Worm (Caenorhabditis elegans) whole organism, L4 larva: ENCODE results near the gene cni-1.

ENCODE experiments used
- D1046.2 ChIP-seq: fragments of 200-800 bp; sonication (Bioruptor generic); IDR thresholded peaks from 2 replicates; pipeline ENCODE4 v1.3.6; 2022; ENCODE audit warnings: missing genetic modification characterization, missing compliant biosample characterization
- T20F7.1 ChIP-seq: fragments of 200-800 bp; sonication (Bioruptor generic); optimal IDR thresholded peaks from 2 replicates; lab custom pipeline; 2018; ENCODE audit warnings: mild to moderate bottlenecking, missing genetic modification characterization, missing compliant biosample characterization
- T26A8.4 ChIP-seq: fragments of 200-800 bp; sonication (Bioruptor generic); IDR thresholded peaks from 2 replicates; pipeline ENCODE4 v1.3.6; 2022; ENCODE audit warnings: missing genetic modification characterization, missing compliant biosample characterization
- Y48G9A.11 ChIP-seq: fragments of 200-800 bp; sonication (Bioruptor generic); IDR thresholded peaks from 2 replicates; pipeline ENCODE4 v1.3.6; 2022; ENCODE audit warnings: missing genetic modification reagents, missing genetic modification characterization, missing compliant biosample characterization
- Y5F2A.4 ChIP-seq: fragments of 200-800 bp; sonication (Bioruptor generic); optimal IDR thresholded peaks from 2 replicates; lab custom pipeline; 2018; ENCODE audit warnings: mild to moderate bottlenecking, missing genetic modification characterization, missing compliant biosample characterization
- aha-1 ChIP-seq: fragments of 150-350 bp; peaks from one replicate; lab custom pipeline; 2014; ENCODE audit warnings: missing biosample characterization, missing genetic modification characterization
- arid-1 ChIP-seq: fragments of 200-800 bp; sonication (Bioruptor generic); conservative IDR thresholded peaks from 2 replicates; pipeline ENCODE4 v1.3.6; 2022; ENCODE audit warnings: missing genetic modification reagents, missing genetic modification characterization, missing compliant biosample characterization
- ceh-32 ChIP-seq: sonication (generic microtip); optimal IDR thresholded peaks from 2 replicates; lab custom pipeline; 2016; ENCODE audit warnings: mild to moderate bottlenecking, missing genetic modification characterization, missing compliant biosample characterization; ENCODE audit not compliant: poor library complexity
- cey-2 ChIP-seq: sonication (generic microtip); optimal IDR thresholded peaks from 3 replicates; lab custom pipeline; 2017; ENCODE audit warnings: missing genetic modification characterization, mild to moderate bottlenecking, missing compliant biosample characterization, antibody characterized with exemption, borderline replicate concordance; ENCODE audit not compliant: insufficient read depth
- daf-12 ChIP-seq: fragments of 150-350 bp; optimal IDR thresholded peaks from 2 replicates; lab custom pipeline; 2014; ENCODE audit warnings: missing biosample characterization, missing genetic modification reagents, missing genetic modification characterization
- daf-16 ChIP-seq, 3 experiments: sonication (generic microtip); optimal IDR thresholded peaks; 2 replicates each; lab custom pipeline; 2016 to 2017; ENCODE audit warnings: missing genetic modification characterization in 3 of 3, missing genetic modification reagents in 3 of 3, mild to moderate bottlenecking in 2 of 3, missing compliant biosample characterization in 2 of 3, missing biosample characterization in 1 of 3, moderate library complexity in 1 of 3
- daf-8 ChIP-seq: fragments of 200-800 bp; sonication (Bioruptor generic); IDR thresholded peaks from 2 replicates; pipeline ENCODE4 v1.3.6; 2022; ENCODE audit warnings: missing genetic modification characterization, missing compliant biosample characterization
- dmd-6 ChIP-seq: fragments of 200-800 bp; sonication (Bioruptor generic); IDR thresholded peaks from 2 replicates; pipeline ENCODE4 v1.3.6; 2022; ENCODE audit warnings: missing genetic modification reagents, missing genetic modification characterization, missing compliant biosample characterization
- duxl-1 ChIP-seq: sonication (generic microtip); optimal IDR thresholded peaks from 2 replicates; lab custom pipeline; 2016; ENCODE audit warnings: mild to moderate bottlenecking, missing genetic modification characterization, moderate library complexity, missing compliant biosample characterization; ENCODE audit not compliant: poor library complexity
- egl-43 ChIP-seq: fragments of 200-800 bp; sonication (Bioruptor generic); IDR thresholded peaks from 2 replicates; pipeline ENCODE4 v1.3.6; 2022; ENCODE audit warnings: missing genetic modification reagents, missing genetic modification characterization, missing compliant biosample characterization
- fkh-10 ChIP-seq: fragments of 150-350 bp; optimal IDR thresholded peaks from 2 replicates; lab custom pipeline; 2014; ENCODE audit warnings: missing biosample characterization, missing genetic modification reagents, missing genetic modification characterization
- hlh-11 ChIP-seq: fragments of 200-800 bp; sonication (Bioruptor generic); optimal IDR thresholded peaks from 2 replicates; lab custom pipeline; 2018; ENCODE audit warnings: mild to moderate bottlenecking, missing genetic modification characterization, missing compliant biosample characterization
- hlh-30 ChIP-seq: sonication (generic microtip); optimal IDR thresholded peaks from 2 replicates; lab custom pipeline; 2017; ENCODE audit warnings: antibody characterized with exemption, mild to moderate bottlenecking, missing genetic modification characterization, missing compliant biosample characterization; ENCODE audit not compliant: insufficient read depth
- hmg-1.1 ChIP-seq: fragments of 200-800 bp; sonication (Bioruptor generic); IDR thresholded peaks from 2 replicates; pipeline ENCODE4 v1.3.6; 2022; ENCODE audit warnings: missing genetic modification reagents, missing genetic modification characterization, missing compliant biosample characterization
- lin-13 ChIP-seq: fragments of 150-350 bp; optimal IDR thresholded peaks from 2 replicates; lab custom pipeline; 2014; ENCODE audit warnings: missing biosample characterization, missing genetic modification reagents, missing genetic modification characterization
- lin-39 ChIP-seq: fragments of 150-350 bp; optimal IDR thresholded peaks from 2 replicates; lab custom pipeline; 2014; ENCODE audit warnings: missing biosample characterization, missing genetic modification reagents, missing genetic modification characterization
- lsy-2 ChIP-seq, 2 experiments: fragments of 150-350 bp in 1 of 2; sonication (generic microtip) in 1 of 2; optimal IDR thresholded peaks; 2 replicates each; lab custom pipeline; 2014 to 2017; ENCODE audit warnings: missing biosample characterization in 2 of 2, missing genetic modification characterization in 2 of 2
- mep-1 ChIP-seq: fragments of 150-350 bp; sonication (generic microtip); optimal IDR thresholded peaks from 3 replicates; lab custom pipeline; 2014; ENCODE audit warnings: missing biosample characterization, missing genetic modification characterization
- mes-2 ChIP-seq: sonication (generic microtip); optimal IDR thresholded peaks from 2 replicates; lab custom pipeline; 2016; ENCODE audit warnings: missing genotype, mild to moderate bottlenecking, missing genetic modification characterization, missing compliant biosample characterization; ENCODE audit not compliant: poor library complexity, severe bottlenecking
- mxl-2 ChIP-seq: fragments of 200-800 bp; sonication (Bioruptor generic); conservative IDR thresholded peaks from 2 replicates; pipeline ENCODE4 v1.3.6; 2022; ENCODE audit warnings: missing genetic modification reagents, missing genetic modification characterization, missing compliant biosample characterization
- mxl-3 ChIP-seq: fragments of 200-800 bp; sonication (Bioruptor generic); optimal IDR thresholded peaks from 2 replicates; lab custom pipeline; 2018; ENCODE audit warnings: mild to moderate bottlenecking, missing genetic modification characterization, missing compliant biosample characterization
- nhr-102 ChIP-seq: sonication (generic microtip); optimal IDR thresholded peaks from 2 replicates; lab custom pipeline; 2016; ENCODE audit warnings: mild to moderate bottlenecking, missing genetic modification characterization, moderate library complexity, missing compliant biosample characterization
- nhr-11 ChIP-seq: fragments of 150-350 bp; optimal IDR thresholded peaks from 2 replicates; lab custom pipeline; 2014; ENCODE audit warnings: missing biosample characterization, missing genetic modification characterization
- nhr-111 ChIP-seq: fragments of 200-800 bp; sonication (Bioruptor generic); optimal IDR thresholded peaks from 2 replicates; lab custom pipeline; 2018; ENCODE audit warnings: mild to moderate bottlenecking, missing genetic modification characterization, missing compliant biosample characterization
- nhr-25 ChIP-seq: sonication (generic microtip); optimal IDR thresholded peaks from 2 replicates; lab custom pipeline; 2017; ENCODE audit warnings: missing genetic modification characterization, mild to moderate bottlenecking, missing compliant biosample characterization, antibody characterized with exemption, moderate library complexity, borderline replicate concordance; ENCODE audit not compliant: insufficient read depth
- nhr-28 ChIP-seq: fragments of 150-350 bp; optimal IDR thresholded peaks from 2 replicates; lab custom pipeline; 2014; ENCODE audit warnings: missing biosample characterization, missing genetic modification characterization
- nhr-42 ChIP-seq: fragments of 200-800 bp; sonication (Bioruptor generic); IDR thresholded peaks from 2 replicates; pipeline ENCODE4 v1.3.6; 2022; ENCODE audit warnings: missing genetic modification characterization, missing compliant biosample characterization
- nhr-77 ChIP-seq: fragments of 150-350 bp; optimal IDR thresholded peaks from 2 replicates; lab custom pipeline; 2014; ENCODE audit warnings: missing biosample characterization, missing genetic modification characterization
- php-3 ChIP-seq: fragments of 200-800 bp; sonication (Bioruptor generic); IDR thresholded peaks from 2 replicates; pipeline ENCODE4 v1.3.6; 2022; ENCODE audit warnings: missing genetic modification reagents, missing genetic modification characterization, missing compliant biosample characterization
- pqm-1 ChIP-seq: sonication (generic microtip); optimal IDR thresholded peaks from 2 replicates; lab custom pipeline; 2017; ENCODE audit warnings: missing biosample characterization, missing genetic modification characterization
- rbr-2 ChIP-seq: sonication (generic microtip); optimal IDR thresholded peaks from 2 replicates; lab custom pipeline; 2016; ENCODE audit warnings: missing genotype, missing genetic modification characterization, missing compliant biosample characterization
- skn-1 ChIP-seq: fragments of 150-350 bp; optimal IDR thresholded peaks from 2 replicates; lab custom pipeline; 2014; ENCODE audit warnings: missing biosample characterization, missing genetic modification characterization
- snpc-4 ChIP-seq: fragments of 150-350 bp; optimal IDR thresholded peaks from 2 replicates; lab custom pipeline; 2014; ENCODE audit warnings: missing biosample characterization, missing genetic modification characterization
- tra-1 ChIP-seq: fragments of 200-800 bp; sonication (Bioruptor generic); IDR thresholded peaks from 2 replicates; pipeline ENCODE4 v1.3.6; 2022; ENCODE audit warnings: missing genetic modification reagents, missing genetic modification characterization, missing compliant biosample characterization
- unc-62 ChIP-seq, 3 experiments: fragments of 150-350 bp in 1 of 3; sonication (generic microtip); optimal IDR thresholded peaks in 2 of 3; peaks in 1 of 3; 1 replicate in 1 of 3; 2 replicates in 2 of 3; lab custom pipeline; 2014 to 2017; ENCODE audit warnings: missing biosample characterization in 3 of 3, missing genetic modification characterization in 3 of 3, missing genetic modification reagents in 3 of 3, missing genotype in 1 of 3
- zfp-3 ChIP-seq: fragments of 200-800 bp; sonication (Bioruptor generic); conservative IDR thresholded peaks from 2 replicates; pipeline ENCODE4 v1.3.6; 2022; ENCODE audit warnings: missing genetic modification reagents, missing genetic modification characterization, missing compliant biosample characterization
- ztf-7 ChIP-seq: fragments of 150-350 bp; optimal IDR thresholded peaks from 2 replicates; lab custom pipeline; 2014; ENCODE audit warnings: missing biosample characterization, missing genetic modification characterization

The cni-1 gene

DNA sequence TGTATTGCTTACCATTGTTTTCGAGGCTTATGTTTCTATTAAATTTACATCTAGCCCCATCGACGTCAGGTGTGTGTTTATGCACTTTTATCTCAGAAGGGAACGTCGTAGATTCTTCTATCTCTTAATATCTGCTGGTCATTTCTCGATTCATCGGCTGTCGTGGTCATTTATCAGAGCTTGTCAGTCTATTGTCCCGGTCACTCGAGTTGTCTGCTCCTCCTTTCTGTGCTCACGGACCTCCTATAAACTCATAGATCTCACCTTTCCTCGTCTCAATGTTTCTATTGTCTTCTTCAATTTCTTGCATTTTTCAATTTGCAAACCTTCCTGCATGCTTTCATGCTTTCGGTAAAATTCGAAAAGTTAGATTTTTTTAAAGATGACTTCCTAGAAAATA lies 25.9 kb upstream of the cni-1 start (continued):
- no peak for TF ChIP-seq nhr-102 (tag; lab: Kevin White, UChicago)
- no peak for TF ChIP-seq nhr-25 (tag; lab: Kevin White, UChicago)

DNA sequence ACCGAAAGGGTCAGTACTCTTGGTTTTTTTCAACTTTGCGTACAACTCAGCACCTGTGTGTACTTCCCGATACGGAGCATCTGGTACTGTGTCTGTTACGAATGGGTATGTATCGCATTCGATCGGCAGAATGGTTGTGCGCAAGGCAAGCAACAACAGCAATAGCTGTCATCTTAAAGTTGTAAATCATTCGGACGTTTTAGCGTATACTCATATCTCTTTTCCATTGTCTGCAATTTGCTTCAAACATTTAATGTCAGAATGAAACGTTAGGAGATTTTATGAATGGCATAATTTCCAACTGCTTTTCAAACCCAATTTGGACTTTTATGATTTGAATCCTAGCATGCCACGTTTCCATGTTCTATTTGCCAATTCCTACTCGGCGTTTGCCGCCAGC lies 23.1 kb upstream of the cni-1 start:
- no peak for TF ChIP-seq lsy-2 (tag; optimal IDR thresholded peaks at IDR 0.05; lab: Kevin White, UChicago)
- no peak for TF ChIP-seq nhr-11
- TF ChIP-seq T20F7.1 (GFP tag; lab: Kevin White, UChicago): no peak
- no peak for TF ChIP-seq cey-2 (tag; lab: Kevin White, UChicago)
- TF ChIP-seq nhr-77 (tag; lab: Kevin White, UChicago): no peak
- no peak for TF ChIP-seq zfp-3
- TF ChIP-seq Y48G9A.11 (GFP tag; lab: Robert Waterston, UW): no peak
- TF ChIP-seq unc-62 (GFP tag; optimal IDR thresholded peaks at IDR 0.05 in 1 of 2; lab: Kevin White, UChicago): peak in 1 of 2 experiments; percentile 38
- no peak for TF ChIP-seq unc-62 (tag; optimal IDR thresholded peaks at IDR 0.05; lab: Kevin White, UChicago)

DNA sequence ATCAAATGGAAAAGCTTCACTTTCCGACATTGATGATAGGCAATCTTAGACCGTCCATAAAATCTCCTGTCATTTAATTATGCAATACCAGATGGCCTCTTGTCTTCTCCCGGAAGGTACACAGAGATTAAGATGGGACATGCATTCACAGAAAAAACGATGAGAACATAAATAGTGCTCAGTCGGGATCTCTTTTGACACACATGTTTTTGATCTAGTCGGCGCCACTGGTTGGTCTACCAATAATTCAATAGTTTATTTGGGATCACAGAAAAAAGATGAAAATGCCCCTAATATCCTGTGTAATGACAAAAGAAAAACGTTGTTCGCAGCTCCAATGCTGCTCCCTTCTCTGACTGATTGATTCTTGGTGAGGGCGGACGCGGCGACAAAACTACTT lies 19.1 kb upstream of the cni-1 start:
- TF ChIP-seq daf-8 (GFP tag; lab: Robert Waterston, UW) (no peak), aha-1 (tag; lab: Kevin White, UChicago) (peak; percentile 60), duxl-1 (tag; lab: Kevin White, UChicago) (no peak), egl-43 (GFP tag; lab: Robert Waterston, UW) (no peak)

DNA sequence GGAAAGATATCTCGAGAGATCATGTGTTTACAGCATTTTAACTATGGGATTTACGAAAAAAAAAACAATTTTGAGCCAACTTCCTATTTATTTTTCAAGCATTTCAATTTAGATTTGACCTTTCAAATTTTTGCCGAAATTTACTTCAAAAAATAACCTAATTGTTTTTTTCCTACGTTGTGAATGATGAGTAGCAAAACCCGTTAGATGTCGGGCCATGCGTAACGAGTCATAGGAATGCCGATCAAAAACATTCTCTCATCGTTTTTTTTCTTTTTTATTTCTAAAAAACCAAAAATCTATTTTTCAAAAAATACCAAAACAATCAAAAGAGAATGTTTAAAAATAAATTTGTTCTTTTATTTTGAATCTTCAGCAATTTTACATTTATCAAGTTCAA lies 17.2 kb upstream of the cni-1 start:
- no peak for TF ChIP-seq duxl-1 (tag; lab: Kevin White, UChicago)
- TF ChIP-seq skn-1 (tag; lab: Kevin White, UChicago): no peak
- TF ChIP-seq snpc-4: peak; percentile 73
- no peak for TF ChIP-seq mxl-2 (GFP tag; lab: Robert Waterston, UW)
- peak; percentile 6 for TF ChIP-seq mes-2 (tag; lab: Kevin White, UChicago)
- no peak for TF ChIP-seq ztf-7 (tag; lab: Kevin White, UChicago)
- TF ChIP-seq nhr-42 (GFP tag; lab: Robert Waterston, UW): no peak
- TF ChIP-seq Y48G9A.11 (GFP tag; lab: Robert Waterston, UW): no peak
- TF ChIP-seq hlh-30 (tag; lab: Kevin White, UChicago): no peak
- TF ChIP-seq lin-39 (tag; lab: Kevin White, UChicago): no peak
- TF ChIP-seq fkh-10: no peak
- no peak for TF ChIP-seq rbr-2

DNA sequence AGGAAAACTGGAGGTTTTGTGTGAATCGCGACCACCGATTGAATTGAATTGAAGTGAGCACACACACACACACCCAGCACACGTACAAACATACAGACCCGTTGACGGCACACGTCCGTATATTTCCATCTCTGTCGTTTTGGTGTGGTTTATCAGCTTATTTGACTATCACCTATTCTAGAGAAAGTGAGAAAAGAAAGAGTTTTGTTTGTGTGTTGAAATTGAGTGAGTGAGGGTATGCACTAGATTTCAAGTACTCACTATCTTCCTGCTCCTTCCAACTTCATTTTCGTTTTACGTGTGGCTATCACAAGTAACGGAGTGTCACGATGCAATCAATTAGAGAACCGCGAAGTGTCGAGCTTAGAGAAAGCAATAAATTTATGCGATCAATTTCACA lies 16.3 kb upstream of the cni-1 start:
- TF ChIP-seq pqm-1 (peak; percentile 93), mes-2 (tag; lab: Kevin White, UChicago) (peak; percentile 48), nhr-28 (tag; lab: Kevin White, UChicago) (peak; percentile 80), Y5F2A.4 (GFP tag; lab: Kevin White, UChicago) (no peak), dmd-6 (GFP tag; lab: Robert Waterston, UW) (peak; percentile 87), mep-1 (tag; lab: Kevin White, UChicago) (peak; percentile 39), arid-1 (GFP tag; lab: Robert Waterston, UW) (0 out of 2 replicates have a peak, but pooled peaks have one; percentile 17), daf-12 (tag; lab: Kevin White, UChicago) (no peak), daf-16 (GFP tag; optimal IDR thresholded peaks at IDR 0.05; lab: Kevin White, UChicago) (no peak), daf-16 (tag; optimal IDR thresholded peaks at IDR 0.05; lab: Kevin White, UChicago) (peak; percentile 83), T26A8.4 (peak; percentile 44; the same call in 1 of the 2 replicates), lin-13 (GFP tag; lab: Kevin White, UChicago) (no peak), hlh-30 (tag; lab: Kevin White, UChicago) (peak; percentile 27), mxl-3 (GFP tag; lab: Kevin White, UChicago) (peak; percentile 7), T20F7.1 (GFP tag; lab: Kevin White, UChicago) (peak; percentile 53), ceh-32 (tag; lab: Kevin White, UChicago) (no peak), hlh-11 (tag; lab: Kevin White, UChicago) (peak; percentile 86), nhr-111 (GFP tag; lab: Kevin White, UChicago) (no peak), D1046.2 (no peak), tra-1 (GFP tag; lab: Robert Waterston, UW) (peak; percentile 76; the same call in 1 of the 2 replicates), aha-1 (tag; lab: Kevin White, UChicago) (peak; percentile 79), php-3 (GFP tag; lab: Robert Waterston, UW) (peak; percentile 71), hmg-1.1 (GFP tag; lab: Robert Waterston, UW) (peak; percentile 40; the same call in 1 of the 2 replicates)
